Worm (Caenorhabditis elegans): Measurements from ENCODE around the gene ilys-5.

Gene ilys-5

ce11 chrX:6536701-6537279, at the start of gene ilys-5:
Gene ilys-5, minus strand, starts transcription at chrX:6536840.
- no peak for TF ChIP-seq unc-62 (GFP tag; optimal IDR thresholded peaks at IDR 0.05)

ce11 chrX:6583385-6583784, 46.7 kb upstream of the ilys-5 start:
- TF ChIP-seq unc-62 (GFP tag; optimal IDR thresholded peaks at IDR 0.05) = no peak

ce11 chrX:6575992-6576391, 39.4 kb upstream of the ilys-5 start:
- TF ChIP-seq unc-62 (GFP tag; optimal IDR thresholded peaks at IDR 0.05) = no peak

ce11 chrX:6572987-6573386, 36.3 kb upstream of the ilys-5 start:
- TF ChIP-seq unc-62 (GFP tag; optimal IDR thresholded peaks at IDR 0.05) = no peak

ce11 chrX:6569624-6570023, 33.0 kb upstream of the ilys-5 start, which contains the start of gene dop-3:
Gene dop-3, minus strand, starts transcription at chrX:6569724.
- no peak for TF ChIP-seq unc-62 (GFP tag; optimal IDR thresholded peaks at IDR 0.05)

- no peak for TF ChIP-seq unc-62 (GFP tag; optimal IDR thresholded peaks at IDR 0.05)
These were observed 25.8 kb upstream of the ilys-5 start, which contains the start of gene aaim-1 for ce11 chrX:6562378-6562856. Gene aaim-1, minus strand, starts transcription at chrX:6562428.

- TF ChIP-seq unc-62 (GFP tag; optimal IDR thresholded peaks at IDR 0.05) = no peak
These were observed 23.9 kb upstream of the ilys-5 start for ce11 chrX:6560495-6560894.

ce11 chrX:6553634-6554033, 17.0 kb upstream of the ilys-5 start:
- no peak for TF ChIP-seq unc-62 (GFP tag; optimal IDR thresholded peaks at IDR 0.05)

ce11 chrX:6552806-6553337, 16.2 kb upstream of the ilys-5 start, which contains the start of gene svh-2:
Gene svh-2, plus strand, starts transcription at chrX:6553287.
- TF ChIP-seq unc-62 (GFP tag; optimal IDR thresholded peaks at IDR 0.05) = no peak

ce11 chrX:6551679-6552078, 15.0 kb upstream of the ilys-5 start:
- no peak for TF ChIP-seq unc-62 (GFP tag; optimal IDR thresholded peaks at IDR 0.05)

ce11 chrX:6551073-6551652, 14.5 kb upstream of the ilys-5 start:
- TF ChIP-seq unc-62 (GFP tag; optimal IDR thresholded peaks at IDR 0.05) = no peak

ce11 chrX:6543665-6544064, 7.0 kb upstream of the ilys-5 start:
- TF ChIP-seq unc-62 (GFP tag; optimal IDR thresholded peaks at IDR 0.05) = no peak

- no peak for TF ChIP-seq unc-62 (GFP tag; optimal IDR thresholded peaks at IDR 0.05)
These were observed 6.1 kb upstream of the ilys-5 start, which contains the start of gene T14E8.2 for ce11 chrX:6542692-6543091. Gene T14E8.2, plus strand, starts transcription at chrX:6542992.

- TF ChIP-seq unc-62 (GFP tag; optimal IDR thresholded peaks at IDR 0.05) = no peak
These were observed 1.4 kb upstream of the ilys-5 start for ce11 chrX:6538068-6538467.

- TF ChIP-seq unc-62 (GFP tag; optimal IDR thresholded peaks at IDR 0.05) = no peak
These were observed 3.6 kb downstream of the ilys-5 start for ce11 chrX:6533038-6533437.

ce11 chrX:6531896-6532295, 4.7 kb downstream of the ilys-5 start:
- no peak for TF ChIP-seq unc-62 (GFP tag; optimal IDR thresholded peaks at IDR 0.05)

ce11 chrX:6530591-6530990, 6.0 kb downstream of the ilys-5 start:
- TF ChIP-seq unc-62 (GFP tag; optimal IDR thresholded peaks at IDR 0.05) = no peak
